Worm (Caenorhabditis elegans) whole organism, midembryonic: ENCODE results near the gene lsm-4.

ENCODE experiments used
- T22C8.4 ChIP-seq: fragments of 200-800 bp; sonication (Bioruptor generic); IDR thresholded peaks from 2 replicates; pipeline ENCODE4 v1.3.6; 2022; ENCODE audit warnings: missing genetic modification characterization, missing compliant biosample characterization
- cog-1 ChIP-seq: sonication (generic microtip); optimal IDR thresholded peaks from 2 replicates; lab custom pipeline; 2016; ENCODE audit warnings: missing genetic modification characterization, missing compliant biosample characterization
- flt-1 ChIP-seq: fragments of 200-800 bp; sonication (Bioruptor generic); IDR thresholded peaks from 2 replicates; pipeline ENCODE4 v1.3.6; 2022; ENCODE audit warnings: missing genetic modification characterization, missing compliant biosample characterization
- klf-2 ChIP-seq: fragments of 200-800 bp; sonication (Bioruptor generic); conservative IDR thresholded peaks from 2 replicates; pipeline ENCODE4 v1.3.6; 2022; ENCODE audit warnings: missing genetic modification reagents, missing genetic modification characterization, missing compliant biosample characterization
- med-1 ChIP-seq: sonication (generic microtip); optimal IDR thresholded peaks from 2 replicates; lab custom pipeline; 2017; ENCODE audit warnings: missing genetic modification characterization, mild to moderate bottlenecking, missing compliant biosample characterization, antibody characterized with exemption, missing genetic modification reagents; ENCODE audit not compliant: insufficient read depth
- ref-1 ChIP-seq: fragments of 200-800 bp; sonication (Bioruptor generic); conservative IDR thresholded peaks from 2 replicates; pipeline ENCODE4 v1.3.6; 2022; ENCODE audit warnings: missing genetic modification reagents, missing genetic modification characterization, missing compliant biosample characterization
- tab-1 ChIP-seq: fragments of 200-800 bp; sonication (Bioruptor generic); IDR thresholded peaks from 2 replicates; pipeline ENCODE4 v1.3.6; 2022; ENCODE audit warnings: missing genetic modification characterization, missing compliant biosample characterization
- ztf-23 ChIP-seq: fragments of 200-800 bp; sonication (Bioruptor generic); IDR thresholded peaks from 2 replicates; pipeline ENCODE4 v1.3.6; 2022; ENCODE audit warnings: missing genetic modification reagents, missing genetic modification characterization, missing compliant biosample characterization
- ztf-29 ChIP-seq: fragments of 200-800 bp; sonication (Bioruptor generic); IDR thresholded peaks from 2 replicates; pipeline ENCODE4 v1.3.6; 2022; ENCODE audit warnings: missing genetic modification reagents, missing genetic modification characterization, missing compliant biosample characterization

lsm-4 gene

DNA sequence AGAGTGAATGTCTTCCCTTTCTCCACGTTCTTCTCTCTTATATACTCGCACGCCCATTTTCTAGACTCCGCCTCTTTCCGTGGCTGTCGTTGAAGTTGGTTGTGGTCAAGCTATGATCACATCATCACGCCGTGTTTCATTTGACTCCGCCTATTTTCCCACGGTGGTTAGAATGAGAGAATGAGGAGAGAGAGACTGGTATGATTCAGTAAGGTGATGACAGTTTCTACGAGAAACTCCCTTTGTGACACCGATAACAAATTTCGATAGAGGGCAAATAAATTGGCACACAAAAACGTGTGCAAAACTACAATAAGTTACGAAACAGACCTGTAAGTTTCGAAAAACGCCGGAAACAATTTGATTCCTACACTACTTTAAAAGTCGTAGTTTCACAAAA, 27.6 kb upstream of the lsm-4 start:
- TF ChIP-seq flt-1: no peak
- TF ChIP-seq tab-1 (GFP tag; lab: Robert Waterston, UW): no peak
- TF ChIP-seq ztf-23 (GFP tag; lab: Robert Waterston, UW): no peak
- no peak for TF ChIP-seq ref-1 (GFP tag; lab: Robert Waterston, UW)
- TF ChIP-seq T22C8.4: no peak
- TF ChIP-seq med-1 (GFP tag; lab: Kevin White, UChicago): no peak
- TF ChIP-seq klf-2 (GFP tag; lab: Robert Waterston, UW): no peak
- TF ChIP-seq ztf-29 (GFP tag; lab: Robert Waterston, UW): no peak
- TF ChIP-seq cog-1 (tag; lab: Kevin White, UChicago): no peak

DNA sequence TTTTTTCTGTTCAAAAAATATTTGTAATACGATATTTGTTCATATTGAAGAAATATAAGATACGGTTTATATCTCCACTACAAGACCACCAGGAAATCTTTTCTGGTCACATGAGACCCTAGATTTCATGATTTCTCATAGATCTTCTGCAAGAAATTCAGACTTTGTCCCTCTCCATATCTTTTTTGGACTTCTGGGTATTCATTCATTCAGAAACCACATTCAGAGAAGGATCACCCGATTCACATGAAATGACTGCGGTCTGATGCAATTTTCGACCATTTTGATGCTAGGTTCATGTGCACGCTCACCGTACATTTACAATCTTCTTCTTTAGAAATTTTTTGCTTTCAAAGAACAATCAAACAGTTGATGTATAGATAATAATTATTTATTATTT, 26.8 kb upstream of the lsm-4 start:
- TF ChIP-seq ztf-29 (GFP tag; lab: Robert Waterston, UW) (no peak), T22C8.4 (no peak), ref-1 (GFP tag; lab: Robert Waterston, UW) (no peak)

DNA sequence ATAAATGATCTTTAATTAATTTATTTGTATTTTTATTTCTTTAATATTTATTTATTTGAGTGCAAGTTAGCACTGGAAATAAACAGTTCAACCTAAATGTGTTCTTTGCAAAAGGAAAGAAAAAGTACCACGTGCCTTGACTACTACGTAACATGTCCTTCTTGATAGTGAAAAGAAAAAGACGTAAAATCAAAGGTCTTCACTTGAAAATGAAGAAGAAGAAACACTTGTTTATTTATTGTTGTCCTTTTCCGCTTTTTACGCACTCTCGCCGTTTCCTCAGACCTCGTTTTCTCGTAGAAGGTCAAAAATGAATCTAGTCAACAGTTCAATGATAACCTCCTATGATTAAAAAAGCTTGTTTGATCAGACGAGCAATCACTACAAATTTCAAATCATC, 25.0 kb upstream of the lsm-4 start:
- TF ChIP-seq ref-1 (GFP tag; lab: Robert Waterston, UW): no peak
- no peak for TF ChIP-seq T22C8.4
- no peak for TF ChIP-seq ztf-23 (GFP tag; lab: Robert Waterston, UW)

DNA sequence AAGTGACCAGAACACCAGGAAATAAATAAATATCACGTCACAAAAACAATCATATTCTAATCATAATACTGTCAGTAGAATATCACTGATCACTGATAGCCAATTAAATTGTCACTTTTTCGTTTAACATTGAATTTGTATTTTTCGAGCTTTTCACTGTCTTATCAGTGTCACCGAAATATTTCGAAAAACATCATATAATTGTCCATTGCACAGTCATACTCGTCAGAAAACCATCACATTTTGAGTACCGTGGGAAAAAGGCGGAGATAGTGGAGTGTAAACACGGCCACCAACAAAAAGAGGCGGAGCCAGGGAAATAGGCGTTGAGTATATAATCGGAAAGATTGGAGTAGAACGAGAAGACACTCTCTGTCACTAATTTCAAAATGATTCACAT, 24.3 kb upstream of the lsm-4 start:
- TF ChIP-seq T22C8.4 (no peak), ref-1 (GFP tag; lab: Robert Waterston, UW) (no peak), ztf-29 (GFP tag; lab: Robert Waterston, UW) (no peak), klf-2 (GFP tag; lab: Robert Waterston, UW) (no peak)

DNA sequence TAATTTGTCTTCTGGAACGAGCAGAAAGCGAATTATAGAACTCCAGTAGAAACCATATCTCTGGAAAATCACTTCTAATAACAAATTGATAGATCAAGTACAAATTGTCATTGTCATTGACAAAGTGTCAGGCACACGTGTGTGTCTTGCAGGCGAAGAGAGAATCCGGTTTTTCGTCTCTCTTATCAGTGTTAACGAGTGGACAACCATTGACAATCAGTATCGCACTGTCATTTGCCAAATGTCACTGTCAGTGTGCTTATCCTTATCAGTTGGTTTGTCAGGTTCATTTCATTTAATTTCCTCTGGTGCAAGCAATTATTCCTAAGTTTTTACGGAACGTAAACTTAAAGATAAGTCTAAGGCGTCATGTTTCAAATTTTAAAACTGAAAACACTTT, 20.6 kb upstream of the lsm-4 start:
- TF ChIP-seq med-1 (GFP tag; lab: Kevin White, UChicago) (no peak), flt-1 (no peak), T22C8.4 (no peak), ref-1 (GFP tag; lab: Robert Waterston, UW) (no peak), ztf-29 (GFP tag; lab: Robert Waterston, UW) (no peak), cog-1 (tag; lab: Kevin White, UChicago) (no peak), klf-2 (GFP tag; lab: Robert Waterston, UW) (no peak), ztf-23 (GFP tag; lab: Robert Waterston, UW) (no peak), tab-1 (GFP tag; lab: Robert Waterston, UW) (no peak)

DNA sequence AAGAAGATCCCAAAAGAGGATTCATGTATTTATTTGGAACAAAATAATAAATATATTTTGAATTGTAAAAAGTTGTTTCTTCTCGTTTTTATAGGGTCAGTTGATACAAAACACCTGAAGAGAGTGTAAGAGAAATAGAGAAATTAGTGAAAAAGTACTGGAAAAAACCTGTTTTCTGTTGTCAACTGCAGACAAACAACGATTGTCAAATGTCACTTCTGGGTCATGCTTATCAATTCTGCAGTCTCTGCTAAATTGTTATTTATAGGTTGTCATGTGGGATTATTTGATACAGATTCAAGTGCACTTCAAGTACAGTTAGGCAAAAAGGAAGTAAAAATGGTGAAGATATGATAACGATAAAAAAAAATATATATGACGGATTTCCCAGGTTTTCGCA, 19.6 kb upstream of the lsm-4 start:
- TF ChIP-seq ztf-29 (GFP tag; lab: Robert Waterston, UW): no peak
- TF ChIP-seq T22C8.4: no peak
- no peak for TF ChIP-seq ztf-23 (GFP tag; lab: Robert Waterston, UW)
- no peak for TF ChIP-seq ref-1 (GFP tag; lab: Robert Waterston, UW)
- TF ChIP-seq tab-1 (GFP tag; lab: Robert Waterston, UW): no peak

DNA sequence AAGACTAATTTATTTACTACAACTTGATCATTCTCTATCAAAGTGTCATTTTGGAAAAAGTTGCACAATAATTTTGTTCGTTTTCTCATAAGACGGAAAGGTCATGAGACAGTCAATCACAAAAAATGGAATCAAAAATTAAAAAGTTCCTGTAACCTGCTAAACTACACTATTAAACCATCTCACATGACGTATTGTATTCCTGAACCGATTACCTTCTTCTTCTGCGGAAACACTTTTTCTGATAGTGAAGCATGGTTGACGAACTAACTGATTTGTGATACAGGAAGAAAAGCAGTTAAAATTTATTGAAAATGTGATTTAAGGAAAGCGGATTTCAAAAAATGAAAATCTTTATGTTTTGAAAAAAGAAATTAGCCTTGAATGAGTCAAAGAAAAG, 16.8 kb upstream of the lsm-4 start:
- TF ChIP-seq ztf-29 (GFP tag; lab: Robert Waterston, UW) (no peak), flt-1 (no peak), med-1 (GFP tag; lab: Kevin White, UChicago) (no peak), klf-2 (GFP tag; lab: Robert Waterston, UW) (no peak), ref-1 (GFP tag; lab: Robert Waterston, UW) (no peak)

DNA sequence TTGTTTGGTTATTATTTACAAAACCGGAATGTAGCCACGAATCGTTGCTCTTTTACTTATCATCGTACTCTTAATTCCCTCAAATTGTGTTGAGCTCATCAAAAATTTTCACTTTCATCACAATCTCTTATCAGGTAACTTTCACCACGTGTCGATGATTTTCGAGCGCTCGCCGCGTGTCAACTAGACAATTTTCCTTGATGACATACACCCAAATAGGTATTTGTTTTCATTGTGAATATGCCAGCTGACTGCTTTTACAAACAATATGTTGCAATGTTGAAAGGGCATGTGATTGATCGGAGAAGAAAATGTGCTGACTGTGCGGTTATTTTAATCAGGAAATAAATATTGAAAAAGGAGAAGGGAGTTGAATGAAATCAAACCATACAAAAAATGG, 11.7 kb upstream of the lsm-4 start:
- TF ChIP-seq tab-1 (GFP tag; lab: Robert Waterston, UW) (no peak), med-1 (GFP tag; lab: Kevin White, UChicago) (no peak), ztf-29 (GFP tag; lab: Robert Waterston, UW) (no peak), T22C8.4 (no peak), klf-2 (GFP tag; lab: Robert Waterston, UW) (no peak), ref-1 (GFP tag; lab: Robert Waterston, UW) (no peak), flt-1 (no peak), ztf-23 (GFP tag; lab: Robert Waterston, UW) (no peak), cog-1 (tag; lab: Kevin White, UChicago) (no peak)

DNA sequence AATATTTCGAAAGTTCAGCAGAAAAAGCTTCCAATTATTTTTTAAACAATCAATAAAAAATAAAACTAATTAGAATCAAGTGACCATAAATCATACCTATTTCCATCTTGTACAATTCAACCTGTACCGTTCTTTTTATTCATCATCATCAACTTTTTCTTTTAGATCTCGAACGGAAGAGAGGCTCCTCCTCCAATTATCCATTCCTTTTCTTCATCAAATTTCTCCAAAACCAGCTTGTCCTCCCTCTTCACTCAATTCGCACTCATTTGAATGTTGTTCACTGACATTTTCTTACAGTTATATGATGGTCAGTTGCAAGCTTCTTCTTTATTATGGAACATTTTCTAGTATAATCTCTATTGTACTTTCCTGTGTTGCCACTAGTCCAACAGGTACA, 8.9 kb upstream of the lsm-4 start, which contains the start of gene C30G12.4:
Gene C30G12.4, plus strand, starts transcription at position 301 of the 400 bp plus-strand sequence.
- TF ChIP-seq ztf-29 (GFP tag; lab: Robert Waterston, UW) (no peak), flt-1 (no peak), T22C8.4 (no peak), klf-2 (GFP tag; lab: Robert Waterston, UW) (no peak), cog-1 (tag; lab: Kevin White, UChicago) (no peak), ref-1 (GFP tag; lab: Robert Waterston, UW) (no peak), ztf-23 (GFP tag; lab: Robert Waterston, UW) (no peak), med-1 (GFP tag; lab: Kevin White, UChicago) (no peak), tab-1 (GFP tag; lab: Robert Waterston, UW) (no peak)

DNA sequence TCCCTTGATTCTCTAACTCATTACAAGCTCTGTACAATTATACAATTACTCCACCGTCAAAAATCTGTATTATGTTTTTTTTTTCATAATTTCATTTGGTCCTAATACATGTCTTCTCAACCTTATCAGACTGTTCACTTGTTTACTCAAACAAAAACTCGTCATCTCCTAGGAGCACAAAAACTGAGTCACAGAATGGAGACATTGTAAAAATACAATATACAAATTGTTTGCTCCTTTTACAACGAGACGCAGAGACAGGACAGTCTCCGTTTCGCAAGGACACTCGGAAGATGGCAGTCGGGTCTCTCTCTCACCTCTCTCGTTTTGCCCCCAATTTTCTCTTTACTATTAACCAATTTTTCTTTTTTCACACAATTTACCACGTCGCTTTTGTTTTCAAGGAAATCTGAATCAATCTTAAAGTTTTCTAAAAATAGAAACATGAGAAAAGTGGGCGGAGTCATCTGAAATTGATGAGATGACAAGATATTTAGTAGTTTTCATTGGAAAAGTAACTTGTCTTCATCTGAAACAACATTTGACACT, 2.7 kb upstream of the lsm-4 start, which contains the start of gene F32A5.8:
Gene F32A5.8, plus strand, starts transcription at position 499 of the 549 bp plus-strand sequence.
- TF ChIP-seq ztf-29 (GFP tag; lab: Robert Waterston, UW) (no peak), tab-1 (GFP tag; lab: Robert Waterston, UW) (no peak), klf-2 (GFP tag; lab: Robert Waterston, UW) (no peak), ref-1 (GFP tag; lab: Robert Waterston, UW) (no peak), ztf-23 (GFP tag; lab: Robert Waterston, UW) (no peak)
